Worm (Caenorhabditis elegans) whole organism, L4 larva: Measurements from ENCODE around the gene M04D8.5.
"Not testable (repeated sequence)": the region's sequence is repeated elsewhere in the genome, so short reads cannot be mapped to it uniquely, and the experiment has no call there.

Experiments
- F26F4.8 ChIP-seq: fragments of 200-800 bp; sonication (Bioruptor generic); conservative IDR thresholded peaks from 2 replicates; pipeline ENCODE4 v1.3.6; 2022; ENCODE audit warnings: missing genetic modification characterization, missing compliant biosample characterization
- F37D6.2 ChIP-seq: sonication (generic microtip); optimal IDR thresholded peaks from 2 replicates; lab custom pipeline; 2016; ENCODE audit warnings: mild to moderate bottlenecking, missing genetic modification characterization, missing compliant biosample characterization
- F49E8.2 ChIP-seq: sonication (generic microtip); optimal IDR thresholded peaks from 2 replicates; lab custom pipeline; 2016; ENCODE audit warnings: missing compliant biosample characterization, mild to moderate bottlenecking, missing genetic modification characterization, borderline replicate concordance
- R02D3.7 ChIP-seq: fragments of 150-350 bp; sonication (generic microtip); optimal IDR thresholded peaks from 3 replicates; lab custom pipeline; 2014; ENCODE audit warnings: missing biosample characterization, missing genetic modification characterization
- Y5F2A.4 ChIP-seq: fragments of 200-800 bp; sonication (Bioruptor generic); optimal IDR thresholded peaks from 2 replicates; lab custom pipeline; 2018; ENCODE audit warnings: mild to moderate bottlenecking, missing genetic modification characterization, missing compliant biosample characterization
- Y75B8A.6 ChIP-seq: fragments of 200-800 bp; sonication (Bioruptor generic); IDR thresholded peaks from 2 replicates; pipeline ENCODE4 v1.3.6; 2022; ENCODE audit warnings: missing genetic modification reagents, missing genetic modification characterization, missing compliant biosample characterization
- ZK546.5 ChIP-seq, 2 experiments: sonication (generic microtip); optimal IDR thresholded peaks; 2 replicates each; lab custom pipeline; 2017; ENCODE audit warnings: missing biosample characterization in 2 of 2, missing genetic modification characterization in 2 of 2
- ceh-20 ChIP-seq: fragments of 200-800 bp; sonication (Bioruptor generic); IDR thresholded peaks from 2 replicates; pipeline ENCODE4 v1.3.6; 2022; ENCODE audit warnings: missing genetic modification reagents, missing genetic modification characterization, missing compliant biosample characterization
- ceh-44 ChIP-seq: fragments of 200-800 bp; sonication (Bioruptor generic); IDR thresholded peaks from 2 replicates; pipeline ENCODE4 v1.3.6; 2022; ENCODE audit warnings: missing genetic modification reagents, missing genetic modification characterization, missing compliant biosample characterization
- ceh-62 ChIP-seq: sonication (generic microtip); optimal IDR thresholded peaks from 2 replicates; lab custom pipeline; 2017; ENCODE audit warnings: missing biosample characterization, missing genetic modification characterization
- cey-2 ChIP-seq: sonication (generic microtip); optimal IDR thresholded peaks from 3 replicates; lab custom pipeline; 2017; ENCODE audit warnings: missing genetic modification characterization, mild to moderate bottlenecking, missing compliant biosample characterization, antibody characterized with exemption, borderline replicate concordance; ENCODE audit not compliant: insufficient read depth
- daf-12 ChIP-seq: fragments of 150-350 bp; optimal IDR thresholded peaks from 2 replicates; lab custom pipeline; 2014; ENCODE audit warnings: missing biosample characterization, missing genetic modification reagents, missing genetic modification characterization
- dmd-6 ChIP-seq: fragments of 200-800 bp; sonication (Bioruptor generic); IDR thresholded peaks from 2 replicates; pipeline ENCODE4 v1.3.6; 2022; ENCODE audit warnings: missing genetic modification reagents, missing genetic modification characterization, missing compliant biosample characterization
- dmd-9 ChIP-seq: fragments of 200-800 bp; sonication (Bioruptor generic); IDR thresholded peaks from 2 replicates; pipeline ENCODE4 v1.3.6; 2022; ENCODE audit warnings: missing genetic modification reagents, missing genetic modification characterization, missing compliant biosample characterization
- egl-43 ChIP-seq: fragments of 200-800 bp; sonication (Bioruptor generic); IDR thresholded peaks from 2 replicates; pipeline ENCODE4 v1.3.6; 2022; ENCODE audit warnings: missing genetic modification reagents, missing genetic modification characterization, missing compliant biosample characterization
- fos-1 ChIP-seq: fragments of 150-350 bp; optimal IDR thresholded peaks from 2 replicates; lab custom pipeline; 2014; ENCODE audit warnings: missing biosample characterization, missing genetic modification characterization
- hlh-11 ChIP-seq: fragments of 200-800 bp; sonication (Bioruptor generic); optimal IDR thresholded peaks from 2 replicates; lab custom pipeline; 2018; ENCODE audit warnings: mild to moderate bottlenecking, missing genetic modification characterization, missing compliant biosample characterization
- hlh-30 ChIP-seq: sonication (generic microtip); optimal IDR thresholded peaks from 2 replicates; lab custom pipeline; 2017; ENCODE audit warnings: antibody characterized with exemption, mild to moderate bottlenecking, missing genetic modification characterization, missing compliant biosample characterization; ENCODE audit not compliant: insufficient read depth
- hmg-1.1 ChIP-seq: fragments of 200-800 bp; sonication (Bioruptor generic); IDR thresholded peaks from 2 replicates; pipeline ENCODE4 v1.3.6; 2022; ENCODE audit warnings: missing genetic modification reagents, missing genetic modification characterization, missing compliant biosample characterization
- jun-1 ChIP-seq: fragments of 150-350 bp; optimal IDR thresholded peaks from 2 replicates; lab custom pipeline; 2014; ENCODE audit warnings: missing biosample characterization, missing genetic modification reagents, missing genetic modification characterization
- lin-13 ChIP-seq: fragments of 150-350 bp; optimal IDR thresholded peaks from 2 replicates; lab custom pipeline; 2014; ENCODE audit warnings: missing biosample characterization, missing genetic modification reagents, missing genetic modification characterization
- lin-15B ChIP-seq: fragments of 150-350 bp; sonication (generic microtip); optimal IDR thresholded peaks from 3 replicates; lab custom pipeline; 2014; ENCODE audit warnings: missing biosample characterization, missing genetic modification characterization
- madf-5 ChIP-seq, 2 experiments: fragments of 200-800 bp; sonication (Bioruptor generic); IDR thresholded peaks; 2 replicates each; pipeline ENCODE4 v1.3.6; 2022; ENCODE audit warnings: missing compliant biosample characterization in 2 of 2, missing genetic modification characterization in 2 of 2
- mdt-29 ChIP-seq: fragments of 200-800 bp; sonication (Bioruptor generic); IDR thresholded peaks from 2 replicates; pipeline ENCODE4 v1.3.6; 2022; ENCODE audit warnings: missing genetic modification reagents, missing genetic modification characterization, missing compliant biosample characterization
- mep-1 ChIP-seq: fragments of 150-350 bp; sonication (generic microtip); optimal IDR thresholded peaks from 3 replicates; lab custom pipeline; 2014; ENCODE audit warnings: missing biosample characterization, missing genetic modification characterization
- nhr-10 ChIP-seq: fragments of 150-350 bp; optimal IDR thresholded peaks from 2 replicates; lab custom pipeline; 2014; ENCODE audit warnings: missing biosample characterization, missing genetic modification characterization
- nhr-11 ChIP-seq: fragments of 150-350 bp; optimal IDR thresholded peaks from 2 replicates; lab custom pipeline; 2014; ENCODE audit warnings: missing biosample characterization, missing genetic modification characterization
- nhr-28 ChIP-seq: fragments of 150-350 bp; optimal IDR thresholded peaks from 2 replicates; lab custom pipeline; 2014; ENCODE audit warnings: missing biosample characterization, missing genetic modification characterization
- nhr-42 ChIP-seq: fragments of 200-800 bp; sonication (Bioruptor generic); IDR thresholded peaks from 2 replicates; pipeline ENCODE4 v1.3.6; 2022; ENCODE audit warnings: missing genetic modification characterization, missing compliant biosample characterization
- nhr-77 ChIP-seq: fragments of 150-350 bp; optimal IDR thresholded peaks from 2 replicates; lab custom pipeline; 2014; ENCODE audit warnings: missing biosample characterization, missing genetic modification characterization
- pha-4 ChIP-seq, 2 experiments: fragments of 150-350 bp in 1 of 2; fragments of 200-800 bp in 1 of 2; sonication (Bioruptor generic) in 1 of 2; IDR thresholded peaks in 1 of 2; optimal IDR thresholded peaks in 1 of 2; 2 replicates each; pipeline versions ENCODE4 v1.3.6 to Lab custom; 2014 to 2022; ENCODE audit warnings: missing genetic modification characterization in 2 of 2, missing genetic modification reagents in 2 of 2, missing biosample characterization in 1 of 2, missing compliant biosample characterization in 1 of 2
- php-3 ChIP-seq: fragments of 200-800 bp; sonication (Bioruptor generic); IDR thresholded peaks from 2 replicates; pipeline ENCODE4 v1.3.6; 2022; ENCODE audit warnings: missing genetic modification reagents, missing genetic modification characterization, missing compliant biosample characterization
- pqm-1 ChIP-seq: sonication (generic microtip); optimal IDR thresholded peaks from 2 replicates; lab custom pipeline; 2017; ENCODE audit warnings: missing biosample characterization, missing genetic modification characterization
- snpc-1.2 ChIP-seq: fragments of 200-800 bp; sonication (Bioruptor generic); IDR thresholded peaks from 2 replicates; pipeline ENCODE4 v1.3.6; 2022; ENCODE audit warnings: missing genetic modification reagents, missing genetic modification characterization, missing compliant biosample characterization
- snpc-4 ChIP-seq: fragments of 150-350 bp; optimal IDR thresholded peaks from 2 replicates; lab custom pipeline; 2014; ENCODE audit warnings: missing biosample characterization, missing genetic modification characterization
- tra-1 ChIP-seq: fragments of 200-800 bp; sonication (Bioruptor generic); IDR thresholded peaks from 2 replicates; pipeline ENCODE4 v1.3.6; 2022; ENCODE audit warnings: missing genetic modification reagents, missing genetic modification characterization, missing compliant biosample characterization
- unc-130 ChIP-seq: sonication (generic microtip); optimal IDR thresholded peaks from 2 replicates; lab custom pipeline; 2016; ENCODE audit warnings: missing genetic modification reagents, missing genetic modification characterization, missing compliant biosample characterization
- unc-62 ChIP-seq, 3 experiments: fragments of 150-350 bp in 1 of 3; sonication (generic microtip); optimal IDR thresholded peaks in 2 of 3; peaks in 1 of 3; 1 replicate in 1 of 3; 2 replicates in 2 of 3; lab custom pipeline; 2014 to 2017; ENCODE audit warnings: missing biosample characterization in 3 of 3, missing genetic modification characterization in 3 of 3, missing genetic modification reagents in 3 of 3, missing genotype in 1 of 3
- vab-7 ChIP-seq: fragments of 200-800 bp; sonication (Bioruptor generic); IDR thresholded peaks from 2 replicates; pipeline ENCODE4 v1.3.6; 2022; ENCODE audit warnings: missing genetic modification reagents, missing genetic modification characterization, missing compliant biosample characterization
- ztf-11 ChIP-seq: fragments of 150-350 bp; optimal IDR thresholded peaks from 2 replicates; lab custom pipeline; 2014; ENCODE audit warnings: missing biosample characterization, missing genetic modification characterization

The M04D8.5 gene

DNA sequence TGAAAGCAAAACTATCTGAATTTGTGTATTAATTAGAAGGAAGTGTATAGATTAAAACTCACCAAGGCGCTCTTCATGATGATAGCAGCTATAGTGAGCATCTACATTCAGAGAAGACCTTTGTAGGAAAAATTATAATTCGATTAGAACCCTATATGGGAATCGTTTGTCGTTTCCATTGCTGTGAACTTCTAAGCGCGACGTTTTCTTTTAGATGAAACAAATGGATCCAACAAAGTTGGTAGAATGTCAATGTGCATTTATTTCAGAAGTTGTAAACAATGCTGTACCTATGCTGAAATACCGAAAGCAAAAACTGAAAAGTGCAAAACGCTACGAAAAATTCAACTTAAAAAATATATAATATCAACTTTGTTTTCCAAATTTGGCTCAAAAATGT lies 22.9 kb upstream of the M04D8.5 start, which contains the start of gene T16G12.10:
TSS of gene T16G12.10 (minus strand) at position 101 of the 400 bp plus-strand sequence.
- TF ChIP-seq ceh-20 (GFP tag; lab: Robert Waterston, UW), result no peak
- no peak for TF ChIP-seq lin-15B (tag; lab: Kevin White, UChicago)
- TF ChIP-seq unc-62 (GFP tag; optimal IDR thresholded peaks at IDR 0.05 in 1 of 2; lab: Kevin White, UChicago), result no peak
- TF ChIP-seq unc-62 (tag; optimal IDR thresholded peaks at IDR 0.05; lab: Kevin White, UChicago), result no peak
- TF ChIP-seq ztf-11 (tag; lab: Kevin White, UChicago), result no peak
- no peak for TF ChIP-seq nhr-10 (tag; lab: Kevin White, UChicago)

ce11 chrIII:10053312-10053711 lies 20.2 kb upstream of the M04D8.5 start, which contains the start of gene T16G12.12:
Gene T16G12.12 (plus strand): TSS chrIII:10053612.
- TF ChIP-seq jun-1; pha-4 (GFP tag; IDR thresholded peaks at IDR 0.05; lab: Robert Waterston, UW); pha-4 (tag; optimal IDR thresholded peaks at IDR 0.05; lab: Kevin White, UChicago); hlh-30 (tag; lab: Kevin White, UChicago): not testable (repeated sequence)
- TF ChIP-seq, all 104 proteins: peak for 0; not testable (repeated sequence) for 104

DNA sequence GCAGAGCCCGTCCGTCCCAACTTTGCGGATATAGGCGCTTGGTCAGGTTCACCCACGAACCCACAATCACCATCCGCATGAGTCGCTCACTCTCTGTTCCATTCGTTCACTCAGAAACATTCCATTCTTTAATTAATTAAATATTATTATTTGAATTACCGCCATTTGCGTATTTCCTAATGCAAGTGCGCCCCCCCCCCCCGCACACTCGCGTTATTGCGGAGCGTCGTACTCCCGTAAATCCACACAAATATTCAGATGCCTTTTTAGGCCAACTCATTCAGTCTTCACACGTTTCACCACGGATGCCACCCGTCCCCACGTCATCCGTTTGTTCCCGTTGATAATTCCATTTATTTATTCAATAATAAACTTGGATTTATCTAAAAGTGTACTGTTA lies 17.2 kb upstream of the M04D8.5 start, which contains the start of gene T16G12.3:
TSS of gene T16G12.3 (plus strand) at position 301 of the 400 bp plus-strand sequence.
- TF ChIP-seq pqm-1; Y75B8A.6 (GFP tag; lab: Robert Waterston, UW); madf-5 (GFP tag; IDR thresholded peaks at IDR 0.05; lab: Robert Waterston, UW): not testable (repeated sequence)

- TF ChIP-seq ZK546.5 (tag; optimal IDR thresholded peaks at IDR 0.05; lab: Kevin White, UChicago), result no peak
- TF ChIP-seq dmd-6 (GFP tag; lab: Robert Waterston, UW), result peak; percentile 70
- no peak for TF ChIP-seq hmg-1.1 (GFP tag; lab: Robert Waterston, UW)
- no peak for TF ChIP-seq daf-12 (tag; lab: Kevin White, UChicago)
- no peak for TF ChIP-seq snpc-4 (tag; lab: Kevin White, UChicago)
- peak; percentile 64 for TF ChIP-seq nhr-28 (tag; lab: Kevin White, UChicago)
- no peak for TF ChIP-seq ceh-62
- peak; percentile 42 for TF ChIP-seq hlh-11
- no peak for TF ChIP-seq unc-130 (GFP tag; lab: Kevin White, UChicago)
- no peak for TF ChIP-seq fos-1
- TF ChIP-seq lin-13 (GFP tag; lab: Kevin White, UChicago), result no peak
- TF ChIP-seq pqm-1, result peak; percentile 68
- no peak for TF ChIP-seq F26F4.8 (GFP tag; lab: Robert Waterston, UW)
- TF ChIP-seq tra-1 (GFP tag; lab: Robert Waterston, UW), result peak; percentile 39; the same call in 1 of the 2 replicates
- TF ChIP-seq nhr-77 (tag; lab: Kevin White, UChicago), result no peak
- no peak for TF ChIP-seq R02D3.7 (tag; lab: Kevin White, UChicago)
- TF ChIP-seq mep-1 (tag; lab: Kevin White, UChicago), result no peak
- no peak for TF ChIP-seq F49E8.2
- no peak for TF ChIP-seq mdt-29 (GFP tag; lab: Robert Waterston, UW)
These were observed 16.6 kb upstream of the M04D8.5 start, which contains the start of gene T16G12.1 for ce11 chrIII:10049682-10050081. Gene T16G12.1 (minus strand): TSS chrIII:10049857.

- no peak for TF ChIP-seq nhr-42 (GFP tag; lab: Robert Waterston, UW)
- TF ChIP-seq php-3 (GFP tag; lab: Robert Waterston, UW), result no peak
- TF ChIP-seq hmg-1.1 (GFP tag; lab: Robert Waterston, UW), result no peak
- no peak for TF ChIP-seq snpc-1.2 (GFP tag; lab: Robert Waterston, UW)
- TF ChIP-seq lin-13 (GFP tag; lab: Kevin White, UChicago), result no peak
- no peak for TF ChIP-seq F37D6.2 (tag; lab: Kevin White, UChicago)
- TF ChIP-seq nhr-11 (tag; lab: Kevin White, UChicago), result no peak
- TF ChIP-seq Y5F2A.4, result no peak
- no peak for TF ChIP-seq dmd-6 (GFP tag; lab: Robert Waterston, UW)
- TF ChIP-seq F49E8.2, result no peak
- no peak for TF ChIP-seq ztf-11 (tag; lab: Kevin White, UChicago)
- no peak for TF ChIP-seq egl-43 (GFP tag; lab: Robert Waterston, UW)
- no peak for TF ChIP-seq vab-7 (GFP tag; lab: Robert Waterston, UW)
- no peak for TF ChIP-seq pqm-1
- TF ChIP-seq cey-2 (tag; lab: Kevin White, UChicago), result no peak
- no peak for TF ChIP-seq dmd-9 (GFP tag; lab: Robert Waterston, UW)
- TF ChIP-seq ceh-44, result no peak
These were observed 6.9 kb upstream of the M04D8.5 start, which contains the start of gene T16G12.7 for ce11 chrIII:10040013-10040412. Gene T16G12.7 (minus strand): TSS chrIII:10040113.
